Fruit fly (Drosophila melanogaster) whole organism, embryonic: ENCODE data around the gene CenB1A.

Experiments used
- CG10147 ChIP-seq: fragments of 200-800 bp; sonication (Bioruptor generic); optimal IDR thresholded peaks from 2 replicates; lab custom pipeline; 2019; ENCODE audit warnings: missing biosample characterization, mild to moderate bottlenecking, missing genetic modification characterization, moderate library complexity
- CG10366 ChIP-seq: fragments of 200-800 bp; sonication (Bioruptor generic); IDR thresholded peaks from 2 replicates; pipeline ENCODE4 v1.3.6; 2022; ENCODE audit warnings: missing biosample characterization, missing genetic modification characterization
- CG10959 ChIP-seq: fragments of 200-800 bp; sonication (Bioruptor generic); IDR thresholded peaks from 2 replicates; pipeline ENCODE4 v1.3.6; 2022; ENCODE audit warnings: missing biosample characterization, missing genetic modification characterization
- CG11247 ChIP-seq: fragments of 200-800 bp; sonication (Bioruptor generic); IDR thresholded peaks from 2 replicates; pipeline ENCODE4 v1.3.6; 2022; ENCODE audit warnings: missing biosample characterization, missing genetic modification characterization
- CG12155 ChIP-seq: fragments of 200-800 bp; sonication (Bioruptor generic); optimal IDR thresholded peaks from 3 replicates; lab custom pipeline; 2016; ENCODE audit warnings: missing biosample characterization, missing genetic modification characterization
- CG12391 ChIP-seq: fragments of 200-800 bp; sonication (Bioruptor generic); optimal IDR thresholded peaks from 3 replicates; lab custom pipeline; 2018; ENCODE audit warnings: missing biosample characterization, mild to moderate bottlenecking, missing genetic modification characterization, moderate library complexity
- CG13775 ChIP-seq: fragments of 200-800 bp; sonication (Bioruptor generic); optimal IDR thresholded peaks from 3 replicates; lab custom pipeline; 2017; ENCODE audit warnings: missing biosample characterization, mild to moderate bottlenecking, missing genetic modification characterization
- CG15601 ChIP-seq: fragments of 200-800 bp; sonication (Bioruptor generic); optimal IDR thresholded peaks from 3 replicates; lab custom pipeline; 2019; ENCODE audit warnings: missing biosample characterization, mild to moderate bottlenecking, missing genetic modification characterization, moderate library complexity
- CG1602 ChIP-seq: fragments of 200-800 bp; sonication (Bioruptor generic); optimal IDR thresholded peaks from 3 replicates; lab custom pipeline; 2016; ENCODE audit warnings: missing biosample characterization, missing genetic modification characterization
- CG17385 ChIP-seq: fragments of 200-800 bp; sonication (Bioruptor generic); optimal IDR thresholded peaks from 3 replicates; lab custom pipeline; 2018; ENCODE audit warnings: missing biosample characterization, mild to moderate bottlenecking, missing genetic modification characterization
- CG17612 ChIP-seq: fragments of 200-800 bp; sonication (Bioruptor generic); IDR thresholded peaks from 2 replicates; pipeline ENCODE4 v1.3.6; 2022; ENCODE audit warnings: missing biosample characterization, missing genetic modification characterization
- CG18619 ChIP-seq: fragments of 200-800 bp; sonication (Bioruptor generic); optimal IDR thresholded peaks from 3 replicates; lab custom pipeline; 2017; ENCODE audit warnings: missing biosample characterization, mild to moderate bottlenecking, missing genetic modification characterization
- CG2120 ChIP-seq: fragments of 200-800 bp; sonication (Bioruptor generic); optimal IDR thresholded peaks from 3 replicates; lab custom pipeline; 2016; ENCODE audit warnings: missing biosample characterization, missing genetic modification characterization
- CG2875 ChIP-seq: fragments of 200-800 bp; sonication (Bioruptor generic); optimal IDR thresholded peaks from 2 replicates; lab custom pipeline; 2017; ENCODE audit warnings: missing biosample characterization, mild to moderate bottlenecking, missing genetic modification characterization, missing genetic modification reagents
- CG31441 ChIP-seq: fragments of 200-800 bp; sonication (Bioruptor generic); IDR thresholded peaks from 2 replicates; pipeline ENCODE4 v1.3.6; 2022; ENCODE audit warnings: missing biosample characterization, missing genetic modification characterization
- CG32772 ChIP-seq: fragments of 200-800 bp; sonication (Bioruptor generic); IDR thresholded peaks from 2 replicates; pipeline ENCODE4 v1.3.6; 2022; ENCODE audit warnings: missing biosample characterization, missing genetic modification characterization
- CG4328 ChIP-seq: fragments of 200-800 bp; sonication (Bioruptor generic); optimal IDR thresholded peaks from 3 replicates; lab custom pipeline; 2017; ENCODE audit warnings: missing biosample characterization, missing genetic modification reagents, missing genetic modification characterization
- CG7556 ChIP-seq: fragments of 200-800 bp; sonication (Bioruptor generic); optimal IDR thresholded peaks from 2 replicates; lab custom pipeline; 2017; ENCODE audit warnings: missing biosample characterization, mild to moderate bottlenecking, missing genetic modification characterization
- CG8290 ChIP-seq, 3 experiments: fragments of 200-800 bp; sonication (Bioruptor generic); optimal IDR thresholded peaks; 2 replicates each; lab custom pipeline; 2016 to 2019; ENCODE audit warnings: missing biosample characterization in 3 of 3, missing genetic modification characterization in 3 of 3, mild to moderate bottlenecking in 2 of 3, moderate library complexity in 1 of 3
- CG8388 ChIP-seq: fragments of 200-800 bp; sonication (Bioruptor generic); optimal IDR thresholded peaks from 2 replicates; lab custom pipeline; 2019; ENCODE audit warnings: missing biosample characterization, mild to moderate bottlenecking, missing genetic modification characterization, moderate library complexity
- CG8924 ChIP-seq: fragments of 200-800 bp; optimal IDR thresholded peaks from 3 replicates; lab custom pipeline; 2019; ENCODE audit warnings: missing biosample characterization, mild to moderate bottlenecking, missing genetic modification characterization, moderate library complexity
- CrebB ChIP-seq: fragments of 200-800 bp; sonication (Bioruptor generic); optimal IDR thresholded peaks from 3 replicates; lab custom pipeline; 2018; ENCODE audit warnings: missing biosample characterization, mild to moderate bottlenecking, missing genetic modification characterization
- D19B ChIP-seq: fragments of 200-800 bp; sonication (Bioruptor generic); optimal IDR thresholded peaks from 2 replicates; lab custom pipeline; 2017; ENCODE audit warnings: missing biosample characterization, mild to moderate bottlenecking, missing genetic modification characterization
- Dfd ChIP-seq, 2 experiments: fragments of >200 bp; optimal IDR thresholded peaks; 2 replicates each; lab custom pipeline; 2017; ENCODE audit warnings: missing biosample characterization in 2 of 2, missing genetic modification characterization in 2 of 2
- Dp ChIP-seq: fragments of 200-800 bp; sonication (Bioruptor generic); optimal IDR thresholded peaks from 2 replicates; lab custom pipeline; 2018; ENCODE audit warnings: missing biosample characterization, mild to moderate bottlenecking, missing genetic modification characterization, moderate library complexity
- Ets65A ChIP-seq: fragments of 200-800 bp; sonication (Bioruptor generic); peaks from one replicate; lab custom pipeline; 2016; ENCODE audit warnings: missing biosample characterization, missing genetic modification characterization
- HHEX ChIP-seq: fragments of 200-800 bp; sonication (Bioruptor generic); optimal IDR thresholded peaks from 3 replicates; lab custom pipeline; 2017; ENCODE audit warnings: missing biosample characterization, mild to moderate bottlenecking, missing genetic modification characterization, missing genetic modification reagents
- HLH4C ChIP-seq: fragments of 200-800 bp; sonication (Bioruptor generic); IDR thresholded peaks from 3 replicates; pipeline ENCODE4 v1.3.6; 2022; ENCODE audit warnings: missing biosample characterization, missing genetic modification characterization; ENCODE audit not compliant: partially characterized antibody
- Kr ChIP-seq: fragments of 200-800 bp; sonication (Bioruptor generic); optimal IDR thresholded peaks from 2 replicates; lab custom pipeline; 2017; ENCODE audit warnings: missing biosample characterization, mild to moderate bottlenecking, missing genetic modification characterization
- Med ChIP-seq: fragments of 200-800 bp; sonication (Bioruptor generic); peaks from one replicate; lab custom pipeline; 2016; ENCODE audit warnings: missing biosample characterization, missing genetic modification characterization, mild to moderate bottlenecking, inconsistent platforms, moderate library complexity
- Mes4 ChIP-seq: fragments of 200-800 bp; sonication (Bioruptor generic); optimal IDR thresholded peaks from 2 replicates; lab custom pipeline; 2016; ENCODE audit warnings: missing biosample characterization, missing genetic modification characterization
- Oaz ChIP-seq: fragments of 200-800 bp; sonication (Bioruptor generic); IDR thresholded peaks from 2 replicates; pipeline ENCODE4 v1.3.6; 2022; ENCODE audit warnings: missing biosample characterization, missing genetic modification characterization
- Oli ChIP-seq: fragments of 200-800 bp; sonication (Bioruptor generic); optimal IDR thresholded peaks from 2 replicates; lab custom pipeline; 2018; ENCODE audit warnings: missing biosample characterization, mild to moderate bottlenecking, missing genetic modification characterization, moderate library complexity
- Rx ChIP-seq: fragments of 200-800 bp; sonication (Bioruptor generic); IDR thresholded peaks from 2 replicates; pipeline ENCODE4 v1.3.6; 2022; ENCODE audit warnings: missing biosample characterization, missing genetic modification characterization
- Tbp ChIP-seq: fragments of >200 bp; optimal IDR thresholded peaks from 2 replicates; lab custom pipeline; 2018; ENCODE audit warnings: missing biosample characterization, missing genetic modification characterization
- ac ChIP-seq: fragments of 200-800 bp; sonication (Bioruptor generic); optimal IDR thresholded peaks from 3 replicates; lab custom pipeline; 2017; ENCODE audit warnings: missing biosample characterization, mild to moderate bottlenecking, missing genetic modification characterization
- az2 ChIP-seq: fragments of 200-800 bp; sonication (Bioruptor generic); optimal IDR thresholded peaks from 3 replicates; lab custom pipeline; 2016; ENCODE audit warnings: missing biosample characterization, missing genetic modification characterization
- danr ChIP-seq: fragments of 200-800 bp; sonication (Bioruptor generic); IDR thresholded peaks from 2 replicates; pipeline ENCODE4 v1.3.6; 2022; ENCODE audit warnings: missing biosample characterization, missing genetic modification characterization
- dysf ChIP-seq: fragments of 200-800 bp; sonication (Bioruptor generic); IDR thresholded peaks from 3 replicates; pipeline ENCODE4 v1.3.6; 2022; ENCODE audit warnings: missing biosample characterization, missing genetic modification characterization
- gem ChIP-seq: fragments of 200-800 bp; sonication (Bioruptor generic); optimal IDR thresholded peaks from 2 replicates; lab custom pipeline; 2019; ENCODE audit warnings: missing biosample characterization, mild to moderate bottlenecking, missing genetic modification characterization, moderate library complexity
- gsb-n ChIP-seq: fragments of 200-800 bp; sonication (Bioruptor generic); optimal IDR thresholded peaks from 3 replicates; lab custom pipeline; 2018; ENCODE audit warnings: missing biosample characterization, mild to moderate bottlenecking, missing genetic modification characterization
- nerfin-1 ChIP-seq: fragments of 200-800 bp; sonication (Bioruptor generic); optimal IDR thresholded peaks from 3 replicates; lab custom pipeline; 2019; ENCODE audit warnings: missing biosample characterization, mild to moderate bottlenecking, missing genetic modification characterization, moderate library complexity
- nmo ChIP-seq: fragments of 200-800 bp; sonication (Bioruptor generic); optimal IDR thresholded peaks from 2 replicates; lab custom pipeline; 2018; ENCODE audit warnings: missing biosample characterization, mild to moderate bottlenecking, missing genetic modification characterization, moderate library complexity
- row ChIP-seq: fragments of 200-800 bp; sonication (Bioruptor generic); IDR thresholded peaks from 3 replicates; pipeline ENCODE4 v1.3.6; 2022; ENCODE audit warnings: missing biosample characterization, missing genetic modification characterization
- sens ChIP-seq: fragments of 200-800 bp; sonication (Bioruptor generic); peaks from one replicate; lab custom pipeline; 2016; ENCODE audit warnings: missing biosample characterization, missing genetic modification characterization
- sima ChIP-seq: fragments of 200-800 bp; sonication (Bioruptor generic); optimal IDR thresholded peaks from 2 replicates; lab custom pipeline; 2016; ENCODE audit warnings: missing biosample characterization, missing genetic modification characterization
- sr ChIP-seq: fragments of 200-800 bp; sonication (Bioruptor generic); IDR thresholded peaks from 3 replicates; pipeline ENCODE4 v1.3.6; 2022; ENCODE audit warnings: missing biosample characterization, missing genetic modification characterization
- tll ChIP-seq, 2 experiments: fragments of 200-800 bp in 1 of 2; fragments of >200 bp in 1 of 2; sonication (Bioruptor generic) in 1 of 2; optimal IDR thresholded peaks; 2 replicates each; lab custom pipeline; 2017 to 2019; ENCODE audit warnings: missing biosample characterization in 2 of 2, missing genetic modification characterization in 2 of 2, mild to moderate bottlenecking in 1 of 2, moderate library complexity in 1 of 2
- tup ChIP-seq: fragments of 200-800 bp; sonication (Bioruptor generic); optimal IDR thresholded peaks from 2 replicates; lab custom pipeline; 2016; ENCODE audit warnings: missing biosample characterization, mild to moderate bottlenecking, missing genetic modification characterization, moderate library complexity

The CenB1A gene

DNA sequence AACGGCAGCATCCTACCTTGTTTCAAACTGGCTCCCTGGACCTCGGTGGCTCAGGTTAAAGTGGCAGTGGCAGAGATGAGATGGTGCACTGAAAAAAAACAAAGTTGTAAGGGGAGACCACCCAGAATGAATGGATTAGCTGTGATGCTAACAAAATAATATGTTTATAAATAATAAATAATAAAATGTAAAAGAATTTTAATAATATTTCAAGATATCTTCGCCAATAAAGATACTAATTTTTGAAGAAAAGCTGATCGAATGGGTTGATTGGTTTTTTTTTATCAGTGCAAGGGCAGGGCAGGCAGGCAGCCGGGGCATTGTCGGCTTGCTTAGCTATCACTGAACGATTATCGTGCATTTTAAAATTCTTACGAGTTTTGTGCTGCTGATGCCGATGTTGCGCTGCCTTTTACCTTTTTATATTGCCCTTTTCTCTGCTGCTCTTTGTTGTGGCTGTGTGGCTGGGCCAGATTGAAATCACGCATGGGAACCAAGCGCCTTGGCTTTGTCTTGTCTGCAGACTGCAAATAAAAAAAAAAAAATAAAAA is 30.9 kb downstream of the CenB1A start (continued):
- TF ChIP-seq CG12391 (tag; lab: Kevin White, UChicago) (peak; percentile 63), CG8924 (tag; lab: Kevin White, UChicago) (peak; percentile 46), HLH4C (GFP tag; lab: Robert Waterston, UW) (no peak), CG12155 (GFP tag; lab: Kevin White, UChicago) (no peak), gem (tag; lab: Kevin White, UChicago) (peak; percentile 64), CG10147 (GFP tag; lab: Kevin White, UChicago) (no peak), row (GFP tag; lab: Robert Waterston, UW) (peak; percentile 61), CG8290 (GFP tag; optimal IDR thresholded peaks at IDR 0.05; lab: Kevin White, UChicago) (peak; percentile 15), CG8290 (tag; optimal IDR thresholded peaks at IDR 0.05; lab: Kevin White, UChicago) (no peak), CG18619 (GFP tag; lab: Kevin White, UChicago) (no peak), CG11247 (no peak), CG8388 (GFP tag; lab: Kevin White, UChicago) (peak; percentile 56), Oli (no peak), CG32772 (GFP tag; lab: Robert Waterston, UW) (0 out of 2 replicates have a peak, but pooled peaks have one; percentile 4), CG1602 (peak; percentile 12), Med (GFP tag; lab: Kevin White, UChicago) (peak; percentile 22), CG2875 (GFP tag; lab: Kevin White, UChicago) (peak; percentile 40), gsb-n (tag; lab: Kevin White, UChicago) (peak; percentile 45), Rx (no peak), CG10959 (GFP tag; lab: Robert Waterston, UW) (peak; percentile 61), CG31441 (GFP tag; lab: Robert Waterston, UW) (peak; percentile 60), nmo (GFP tag; lab: Kevin White, UChicago) (peak; percentile 44), Tbp (GFP tag; lab: Kevin White, UChicago) (no peak), tup (GFP tag; lab: Kevin White, UChicago) (no peak), CG17385 (GFP tag; lab: Kevin White, UChicago) (peak; percentile 3), Dp (GFP tag; lab: Kevin White, UChicago) (no peak), Ets65A (GFP tag; lab: Kevin White, UChicago) (peak; percentile 61), CG13775 (peak; percentile 29), CG7556 (GFP tag; lab: Kevin White, UChicago) (peak; percentile 47), az2 (peak; percentile 14), CG10366 (no peak; the same call in 1 of the 2 replicates)

DNA sequence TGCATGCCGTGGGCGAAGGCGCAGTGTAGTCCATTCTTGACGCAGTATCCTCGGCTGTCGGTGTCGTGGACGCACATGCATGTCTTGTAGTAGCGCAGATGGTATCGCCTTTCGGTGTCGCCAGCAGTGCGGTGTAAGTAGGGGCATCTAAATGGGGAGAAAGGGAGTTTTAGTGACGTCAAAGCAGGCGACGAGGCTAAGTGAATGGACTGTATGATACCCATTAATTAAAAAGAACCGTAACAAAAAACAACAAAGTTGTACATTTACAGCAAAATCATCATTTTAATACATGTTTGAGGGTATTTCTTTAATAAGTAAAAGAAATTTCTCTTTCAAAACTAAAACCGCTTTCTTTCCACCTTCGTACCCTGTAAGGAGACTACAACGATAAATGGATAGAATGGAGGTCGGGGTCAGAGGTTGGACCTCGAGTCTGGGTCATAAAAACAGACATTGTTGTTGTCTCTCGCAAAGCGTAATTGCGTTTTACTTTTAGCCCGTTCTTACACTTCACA is 38.2 kb downstream of the CenB1A start:
- TF ChIP-seq CG11247 (no peak), Mes4 (GFP tag; lab: Kevin White, UChicago) (no peak), Ets65A (GFP tag; lab: Kevin White, UChicago) (peak; percentile 48), Kr (GFP tag; lab: Kevin White, UChicago) (no peak), nerfin-1 (no peak), danr (no peak), CG17612 (GFP tag; lab: Robert Waterston, UW) (no peak), sr (GFP tag; lab: Robert Waterston, UW) (no peak), Med (GFP tag; lab: Kevin White, UChicago) (peak; percentile 58), HHEX (GFP tag; lab: Kevin White, UChicago) (no peak), CG4328 (GFP tag; lab: Kevin White, UChicago) (no peak), D19B (GFP tag; lab: Kevin White, UChicago) (peak; percentile 90), ac (GFP tag; lab: Kevin White, UChicago) (no peak), CrebB (tag; lab: Kevin White, UChicago) (no peak), Dfd (GFP tag; optimal IDR thresholded peaks at IDR 0.05; lab: Kevin White, UChicago) (no peak), CG2120 (peak; percentile 50), dysf (0 out of 3 replicates have a peak, but pooled peaks have one; percentile 18), row (GFP tag; lab: Robert Waterston, UW) (peak; percentile 43; the same call in 1 of the 3 replicates), gem (tag; lab: Kevin White, UChicago) (peak; percentile 3), tll (GFP tag; optimal IDR thresholded peaks at IDR 0.05; lab: Kevin White, UChicago) (no peak), sima (no peak), CG15601 (tag; lab: Kevin White, UChicago) (no peak), Oaz (GFP tag; lab: Robert Waterston, UW) (no peak), sens (peak; percentile 58)
